Fruit fly (Drosophila melanogaster): ENCODE results near the gene Septin4.

DNA sequence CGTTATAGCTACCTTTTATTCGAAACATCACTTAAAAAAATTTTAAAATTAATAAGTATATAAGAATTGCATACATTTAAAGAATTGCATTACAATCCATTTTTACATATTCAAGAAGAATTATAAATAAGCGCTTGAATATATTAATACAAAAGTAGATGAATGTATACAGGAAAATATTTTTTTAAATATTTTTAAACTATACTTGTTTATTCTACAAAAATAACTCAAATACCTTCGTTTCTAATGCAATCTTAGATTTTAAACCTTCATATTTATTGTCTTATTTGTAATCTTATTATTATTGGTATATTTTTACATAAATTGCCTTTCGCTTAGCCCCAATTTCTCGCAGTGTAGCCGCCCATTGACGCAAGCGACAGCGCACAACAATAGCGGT, 17.8 kb downstream of the Septin4 start:
- TF ChIP-seq EcR (GFP tag; optimal IDR thresholded peaks at IDR 0.05) = no peak
- no peak for TF ChIP-seq CG12605 (GFP tag; IDR thresholded peaks at IDR 0.05)
- no peak for TF ChIP-seq D1 (tag; optimal IDR thresholded peaks at IDR 0.05)
- TF ChIP-seq gl (tag; optimal IDR thresholded peaks at IDR 0.05) = no peak

Measured in whole organism, pupa.